Fruit fly (Drosophila melanogaster) whole organism, adult: Measurements from ENCODE around the gene RpL30.

ENCODE experiments used
- CG12768 ChIP-seq: fragments of 200-800 bp; sonication (Bioruptor generic); optimal IDR thresholded peaks from 2 replicates; lab custom pipeline; 2017; ENCODE audit warnings: missing biosample characterization, missing genetic modification characterization, mild to moderate bottlenecking, moderate library complexity, missing genetic modification reagents
- CG14711 ChIP-seq: fragments of 200-800 bp; sonication (Bioruptor generic); optimal IDR thresholded peaks from 2 replicates; lab custom pipeline; 2018; ENCODE audit warnings: missing biosample characterization, mild to moderate bottlenecking, missing genetic modification characterization, moderate library complexity
- CG33017 ChIP-seq: fragments of 200-800 bp; sonication (Bioruptor generic); optimal IDR thresholded peaks from 2 replicates; lab custom pipeline; 2018; ENCODE audit warnings: missing biosample characterization, mild to moderate bottlenecking, missing genetic modification characterization, moderate library complexity
- CG7101 ChIP-seq: fragments of 200-800 bp; sonication (Bioruptor generic); optimal IDR thresholded peaks from 2 replicates; lab custom pipeline; 2018; ENCODE audit warnings: missing biosample characterization, mild to moderate bottlenecking, missing genetic modification characterization, moderate library complexity
- Crg-1 ChIP-seq: fragments of 200-800 bp; sonication (Bioruptor generic); optimal IDR thresholded peaks from 2 replicates; lab custom pipeline; 2016; ENCODE audit warnings: missing biosample characterization, missing genetic modification characterization
- Mnt ChIP-seq: fragments of 200-800 bp; sonication (Bioruptor generic); optimal IDR thresholded peaks from 2 replicates; lab custom pipeline; 2016; ENCODE audit warnings: missing biosample characterization, mild to moderate bottlenecking, missing genetic modification characterization
- cic ChIP-seq: fragments of 200-800 bp; sonication (Bioruptor generic); optimal IDR thresholded peaks from 2 replicates; lab custom pipeline; 2017; ENCODE audit warnings: missing biosample characterization, mild to moderate bottlenecking, missing genetic modification characterization, moderate library complexity
- cnc ChIP-seq, 2 experiments: fragments of >200 bp; optimal IDR thresholded peaks; 2 replicates each; lab custom pipeline; 2017
- kay ChIP-seq: fragments of 200-800 bp; sonication (Bioruptor generic); peaks from one replicate; lab custom pipeline; 2016; ENCODE audit warnings: missing biosample characterization, missing genetic modification characterization, borderline replicate concordance
- pad ChIP-seq: fragments of 200-800 bp; sonication (Bioruptor generic); optimal IDR thresholded peaks from 3 replicates; lab custom pipeline; 2017; ENCODE audit warnings: missing biosample characterization, missing genetic modification characterization, mild to moderate bottlenecking, moderate library complexity, missing genetic modification reagents
- tj ChIP-seq: fragments of 200-800 bp; sonication (Bioruptor generic); optimal IDR thresholded peaks from 3 replicates; lab custom pipeline; 2017; ENCODE audit warnings: missing biosample characterization, mild to moderate bottlenecking, missing genetic modification characterization, moderate library complexity
- toe ChIP-seq: fragments of 200-800 bp; sonication (Bioruptor generic); optimal IDR thresholded peaks from 2 replicates; lab custom pipeline; 2016; ENCODE audit warnings: missing biosample characterization, missing genetic modification characterization

- TF ChIP-seq pad (GFP tag; lab: Kevin White, UChicago) = no peak
- TF ChIP-seq kay (GFP tag; lab: Kevin White, UChicago) = no peak
- TF ChIP-seq Crg-1 (GFP tag; lab: Kevin White, UChicago) = no peak
- no peak for TF ChIP-seq CG33017
- no peak for TF ChIP-seq CG7101
- no peak for TF ChIP-seq cnc (optimal IDR thresholded peaks at IDR 0.05; lab: Kevin White, UChicago)
- TF ChIP-seq CG12768 = no peak
- no peak for TF ChIP-seq CG14711 (tag; lab: Kevin White, UChicago)
- TF ChIP-seq toe (GFP tag; lab: Kevin White, UChicago) = no peak
- TF ChIP-seq Mnt (GFP tag; lab: Kevin White, UChicago) = no peak
- TF ChIP-seq cic (GFP tag; lab: Kevin White, UChicago) = no peak
- TF ChIP-seq tj = no peak
These were observed 19.0 kb downstream of the RpL30 start, which contains the start of gene CG15170 for dm6 chr2L:18990133-18990532.
